Worm (Caenorhabditis elegans): Measurements from ENCODE around the gene scl-11.

Gene scl-11

ce11 chrIV:13026762-13027161 lies 24.4 kb upstream of the scl-11 start (continued):
- TF ChIP-seq dve-1 (tag; optimal IDR thresholded peaks at IDR 0.05; ENCODE audit: insufficient read depth) = peak; percentile 72

- TF ChIP-seq rbr-2 (tag; optimal IDR thresholded peaks at IDR 0.05) (peak; percentile 7), mes-2 (tag; optimal IDR thresholded peaks at IDR 0.05; ENCODE audit: poor library complexity, severe bottlenecking) (peak; percentile 8), daf-16 (GFP tag; optimal IDR thresholded peaks at IDR 0.05) (no peak), daf-16 (tag; optimal IDR thresholded peaks at IDR 0.05) (no peak), mxl-3 (GFP tag; optimal IDR thresholded peaks at IDR 0.05) (peak; percentile 7), hmg-1.1 (GFP tag; IDR thresholded peaks at IDR 0.05) (0 out of 2 replicates have a peak, but pooled peaks have one; percentile 5), ceh-32 (tag; optimal IDR thresholded peaks at IDR 0.05; ENCODE audit: poor library complexity) (no peak), lin-1 (GFP tag; IDR thresholded peaks at IDR 0.05) (no peak), lim-7 (GFP tag; IDR thresholded peaks at IDR 0.05) (no peak), nhr-25 (tag; optimal IDR thresholded peaks at IDR 0.05; ENCODE audit: borderline replicate concordance, insufficient read depth) (peak; percentile 18), mdt-29 (GFP tag; IDR thresholded peaks at IDR 0.05) (no peak), unc-62 (GFP tag; optimal IDR thresholded peaks at IDR 0.05 in 1 of 2) (peak in 1 of 2 experiments; percentile 97), unc-62 (tag; optimal IDR thresholded peaks at IDR 0.05) (no peak), unc-130 (GFP tag; optimal IDR thresholded peaks at IDR 0.05) (no peak)
Observed at ce11 chrIV:13027801-13028641, 23.2 kb upstream of the scl-11 start.

- TF ChIP-seq dve-1 (tag; optimal IDR thresholded peaks at IDR 0.05; ENCODE audit: insufficient read depth) = peak; percentile 7
- TF ChIP-seq nhr-28 (tag; optimal IDR thresholded peaks at IDR 0.05) = peak; percentile 8
- TF ChIP-seq set-16 (GFP tag; IDR thresholded peaks at IDR 0.05) = no peak
- peak; percentile 32 for TF ChIP-seq aha-1 (tag)
- peak; percentile 16 for TF ChIP-seq mes-2 (tag; optimal IDR thresholded peaks at IDR 0.05; ENCODE audit: poor library complexity, severe bottlenecking)
- TF ChIP-seq daf-19 (GFP tag; conservative IDR thresholded peaks at IDR 0.05) = no peak
- TF ChIP-seq lsy-2 (tag; optimal IDR thresholded peaks at IDR 0.05) = no peak
- no peak for TF ChIP-seq D1046.2 (GFP tag; IDR thresholded peaks at IDR 0.05)
- no peak for TF ChIP-seq daf-16 (GFP tag; optimal IDR thresholded peaks at IDR 0.05)
- TF ChIP-seq daf-16 (tag; optimal IDR thresholded peaks at IDR 0.05) = peak; percentile 6
- TF ChIP-seq snpc-1.2 (GFP tag; IDR thresholded peaks at IDR 0.05) = peak; percentile 38; the same call in 1 of the 2 replicates
- TF ChIP-seq pqm-1 (tag; optimal IDR thresholded peaks at IDR 0.05) = peak; percentile 56
- no peak for TF ChIP-seq nhr-102 (tag; optimal IDR thresholded peaks at IDR 0.05)
Observed at ce11 chrIV:13028746-13029673, 22.2 kb upstream of the scl-11 start.

DNA sequence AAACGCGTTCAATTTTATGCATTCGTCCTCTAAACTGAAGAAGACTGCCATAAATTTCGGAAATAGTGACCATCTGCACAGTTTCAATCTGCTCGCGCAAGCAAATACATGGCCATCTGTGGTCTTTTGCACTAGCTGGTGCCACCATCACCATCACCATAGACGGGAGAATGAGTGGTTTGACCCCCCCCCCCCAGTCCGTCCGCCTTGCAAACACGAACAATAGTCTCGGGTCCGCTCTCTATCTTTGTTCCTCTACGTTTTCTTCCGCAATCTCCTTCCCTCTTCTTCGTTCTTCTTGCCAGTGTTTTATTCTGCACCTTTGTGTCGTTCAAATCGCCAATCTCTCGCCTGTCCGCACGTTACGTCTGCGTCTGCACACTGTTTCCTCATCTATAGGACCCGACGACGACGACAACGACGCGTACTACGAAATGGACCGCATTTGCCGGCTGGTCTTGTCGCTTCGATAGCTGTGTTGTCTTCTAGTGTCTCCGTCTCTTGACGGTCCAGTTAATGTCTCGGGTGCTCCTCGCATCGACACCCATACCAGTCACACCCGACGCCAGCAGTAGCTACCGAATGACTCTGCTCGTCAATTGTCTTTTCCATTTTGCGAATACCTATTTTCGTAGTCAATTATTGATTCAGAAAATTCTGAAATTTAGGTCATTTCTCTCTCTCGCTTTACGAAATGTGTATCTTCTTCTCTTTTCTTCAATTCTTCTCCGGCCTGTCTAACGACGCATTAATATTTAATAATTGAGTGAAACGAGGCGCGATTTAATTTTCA lies 21.3 kb upstream of the scl-11 start:
- TF ChIP-seq unc-62 (GFP tag; optimal IDR thresholded peaks at IDR 0.05 in 1 of 2) (peak in 1 of 2 experiments; percentile 79), unc-62 (tag; optimal IDR thresholded peaks at IDR 0.05) (no peak), spr-1 (tag; optimal IDR thresholded peaks at IDR 0.05) (peak; percentile 6), saeg-2 (GFP tag; IDR thresholded peaks at IDR 0.05) (no peak), set-16 (GFP tag; IDR thresholded peaks at IDR 0.05) (no peak), lin-1 (GFP tag; IDR thresholded peaks at IDR 0.05) (no peak), aha-1 (tag) (peak; percentile 32), nhr-42 (GFP tag; IDR thresholded peaks at IDR 0.05) (0 out of 2 replicates have a peak, but pooled peaks have one; percentile 25), hlh-11 (tag; optimal IDR thresholded peaks at IDR 0.05) (peak; percentile 51), lin-39 (tag; optimal IDR thresholded peaks at IDR 0.05) (no peak), fkh-10 (GFP tag; optimal IDR thresholded peaks at IDR 0.05) (peak; percentile 3), mep-1 (tag; optimal IDR thresholded peaks at IDR 0.05) (peak; percentile 43), mes-2 (tag; optimal IDR thresholded peaks at IDR 0.05; ENCODE audit: poor library complexity, severe bottlenecking) (peak; percentile 27), nhr-28 (tag; optimal IDR thresholded peaks at IDR 0.05) (peak; percentile 22), gei-8 (GFP tag; optimal IDR thresholded peaks at IDR 0.05) (peak; percentile 14), hmg-1.1 (GFP tag; IDR thresholded peaks at IDR 0.05) (peak; percentile 44; the same call in 1 of the 2 replicates), ama-1 (optimal IDR thresholded peaks at IDR 0.05) (no peak), hif-1 (tag; optimal IDR thresholded peaks at IDR 0.05) (no peak), lin-29 (GFP tag; IDR thresholded peaks at IDR 0.05) (no peak), mxl-3 (GFP tag; optimal IDR thresholded peaks at IDR 0.05) (peak; percentile 32), mdl-1 (tag; optimal IDR thresholded peaks at IDR 0.05) (peak in 1 of 2 experiments; percentile 30)
